Worm (Caenorhabditis elegans) whole organism, L4 larva: ENCODE results near the gene Y49F6A.5.

Source experiments
- F10B5.3 ChIP-seq: sonication (generic microtip); optimal IDR thresholded peaks from 2 replicates; lab custom pipeline; 2016; ENCODE audit warnings: mild to moderate bottlenecking, missing genetic modification characterization, missing compliant biosample characterization
- hlh-11 ChIP-seq: fragments of 200-800 bp; sonication (Bioruptor generic); optimal IDR thresholded peaks from 2 replicates; lab custom pipeline; 2018; ENCODE audit warnings: mild to moderate bottlenecking, missing genetic modification characterization, missing compliant biosample characterization
- lin-13 ChIP-seq: fragments of 150-350 bp; optimal IDR thresholded peaks from 2 replicates; lab custom pipeline; 2014; ENCODE audit warnings: missing biosample characterization, missing genetic modification reagents, missing genetic modification characterization
- spr-1 ChIP-seq: sonication (generic microtip); optimal IDR thresholded peaks from 2 replicates; lab custom pipeline; 2016; ENCODE audit warnings: mild to moderate bottlenecking, missing genetic modification characterization, missing compliant biosample characterization
- unc-62 ChIP-seq, 3 experiments: fragments of 150-350 bp in 1 of 3; sonication (generic microtip); optimal IDR thresholded peaks in 2 of 3; peaks in 1 of 3; 1 replicate in 1 of 3; 2 replicates in 2 of 3; lab custom pipeline; 2014 to 2017; ENCODE audit warnings: missing biosample characterization in 3 of 3, missing genetic modification characterization in 3 of 3, missing genetic modification reagents in 3 of 3, missing genotype in 1 of 3

ce11 chrII:3576742-3577141, 32.9 kb downstream of the Y49F6A.5 start, which contains the start of gene clec-132:
- TF ChIP-seq spr-1 (tag; lab: Kevin White, UChicago) (no peak), lin-13 (GFP tag; lab: Kevin White, UChicago) (no peak), hlh-11 (tag; lab: Kevin White, UChicago) (no peak), unc-62 (GFP tag; optimal IDR thresholded peaks at IDR 0.05 in 1 of 2; lab: Kevin White, UChicago) (no peak), unc-62 (tag; optimal IDR thresholded peaks at IDR 0.05; lab: Kevin White, UChicago) (no peak), F10B5.3 (tag; lab: Kevin White, UChicago) (no peak)
